Fruit fly (Drosophila melanogaster) whole organism, wandering third instar larva: ENCODE data around the gene mus101.

Experiments
- Abd-B ChIP-seq: fragments of >200 bp; optimal IDR thresholded peaks from 2 replicates; lab custom pipeline; 2017; ENCODE audit warnings: missing biosample characterization, missing genetic modification characterization
- CG32264 ChIP-seq: fragments of 200-800 bp; sonication (Bioruptor generic); optimal IDR thresholded peaks from 2 replicates; lab custom pipeline; 2016; ENCODE audit warnings: missing biosample characterization, missing genetic modification characterization
- CG9705 ChIP-seq: fragments of 200-800 bp; sonication (Bioruptor generic); optimal IDR thresholded peaks from 2 replicates; lab custom pipeline; 2018; ENCODE audit warnings: missing biosample characterization, mild to moderate bottlenecking, missing genetic modification characterization
- CrebA ChIP-seq: fragments of 200-800 bp; sonication (Bioruptor generic); optimal IDR thresholded peaks from 2 replicates; lab custom pipeline; 2016; ENCODE audit warnings: missing biosample characterization, mild to moderate bottlenecking, missing genetic modification characterization, borderline replicate concordance
- Dfd ChIP-seq: fragments of >200 bp; optimal IDR thresholded peaks from 2 replicates; lab custom pipeline; 2017; ENCODE audit warnings: missing biosample characterization, missing genetic modification characterization
- Dif ChIP-seq: fragments of 200-275, 200-300 bp; sonication (Bioruptor generic); optimal IDR thresholded peaks from 2 replicates; lab custom pipeline; 2018; ENCODE audit warnings: missing biosample characterization, missing genetic modification characterization; ENCODE audit not compliant: partially characterized antibody
- GATAd ChIP-seq: sonication (Bioruptor generic); optimal IDR thresholded peaks from 2 replicates; lab custom pipeline; 2016; ENCODE audit warnings: missing biosample characterization, missing genetic modification characterization
- HLH106 ChIP-seq: fragments of 200-800 bp; optimal IDR thresholded peaks from 3 replicates; lab custom pipeline; 2019; ENCODE audit warnings: missing biosample characterization, mild to moderate bottlenecking, missing genetic modification characterization, moderate library complexity
- Hnf4 ChIP-seq: fragments of 200-800 bp; sonication (Bioruptor generic); optimal IDR thresholded peaks from 2 replicates; lab custom pipeline; 2016; ENCODE audit warnings: missing biosample characterization, mild to moderate bottlenecking, missing genetic modification characterization
- Hr78 ChIP-seq: fragments of >200 bp; optimal IDR thresholded peaks from 2 replicates; lab custom pipeline; 2017; ENCODE audit warnings: missing biosample characterization, missing genetic modification characterization
- Hr83 ChIP-seq: fragments of 200-300 bp; sonication (Bioruptor generic); optimal IDR thresholded peaks from 2 replicates; lab custom pipeline; 2016; ENCODE audit warnings: missing biosample characterization, mild to moderate bottlenecking, missing genetic modification characterization, moderate library complexity; ENCODE audit not compliant: poor library complexity, severe bottlenecking
- Jra ChIP-seq: sonication (Bioruptor generic); optimal IDR thresholded peaks from 2 replicates; lab custom pipeline; 2016; ENCODE audit warnings: missing biosample characterization, missing genetic modification characterization
- Mio ChIP-seq: sonication (Bioruptor generic); optimal IDR thresholded peaks from 2 replicates; lab custom pipeline; 2016; ENCODE audit warnings: missing biosample characterization, missing genetic modification characterization
- Myc ChIP-seq: fragments of >200 bp; optimal IDR thresholded peaks from 2 replicates; lab custom pipeline; 2017
- N ChIP-seq: fragments of >200 bp; optimal IDR thresholded peaks from 2 replicates; lab custom pipeline; 2018; ENCODE audit warnings: missing biosample characterization, missing external identifiers, missing genetic modification characterization
- OdsH ChIP-seq: fragments of 200-800 bp; sonication (Bioruptor generic); optimal IDR thresholded peaks from 2 replicates; lab custom pipeline; 2016; ENCODE audit warnings: missing biosample characterization, mild to moderate bottlenecking, missing genetic modification characterization
- Rel ChIP-seq, 2 experiments: fragments of 200-800 bp; sonication (Bioruptor generic) in 1 of 2; optimal IDR thresholded peaks; 2 replicates in 1 of 2; 3 replicates in 1 of 2; lab custom pipeline; 2016 to 2019; ENCODE audit warnings: mild to moderate bottlenecking in 2 of 2, missing biosample characterization in 2 of 2, missing genetic modification characterization in 2 of 2, moderate library complexity in 1 of 2
- Sp1 ChIP-seq: fragments of 200-800 bp; sonication (Bioruptor generic); optimal IDR thresholded peaks from 3 replicates; lab custom pipeline; 2019; ENCODE audit warnings: missing biosample characterization, mild to moderate bottlenecking, missing genetic modification characterization, moderate library complexity
- Vsx2 ChIP-seq: fragments of 200-300, 225-300 bp; sonication (Bioruptor generic); optimal IDR thresholded peaks from 2 replicates; lab custom pipeline; 2018; ENCODE audit warnings: missing biosample characterization, missing genetic modification characterization; ENCODE audit not compliant: partially characterized antibody
- br ChIP-seq: fragments of 200-800 bp; sonication (Bioruptor generic); optimal IDR thresholded peaks from 2 replicates; lab custom pipeline; 2016; ENCODE audit warnings: missing biosample characterization, missing genetic modification characterization
- brk ChIP-seq: fragments of 200-800 bp; sonication (Bioruptor generic); optimal IDR thresholded peaks from 2 replicates; lab custom pipeline; 2016; ENCODE audit warnings: missing biosample characterization, mild to moderate bottlenecking, missing genetic modification characterization
- dl ChIP-seq, 2 experiments: fragments of 175-275, 200-275 bp in 1 of 2; fragments of 200-275 bp in 1 of 2; sonication (Bioruptor generic); optimal IDR thresholded peaks; lab custom pipeline; 2018; ENCODE audit warnings: mild to moderate bottlenecking in 2 of 2, missing biosample characterization in 2 of 2, missing genetic modification characterization in 2 of 2, moderate library complexity in 2 of 2; ENCODE audit not compliant: partially characterized antibody in 2 of 2, insufficient read depth in 1 of 2
- dmrt93B ChIP-seq: fragments of 200-800 bp; sonication (Bioruptor generic); optimal IDR thresholded peaks from 2 replicates; lab custom pipeline; 2018; ENCODE audit warnings: missing biosample characterization, mild to moderate bottlenecking, missing genetic modification characterization
- dsf ChIP-seq: sonication (Bioruptor generic); optimal IDR thresholded peaks from 2 replicates; lab custom pipeline; 2016; ENCODE audit warnings: missing biosample characterization, missing genetic modification characterization, borderline replicate concordance
- ey ChIP-seq: fragments of 200-800 bp; sonication (Bioruptor generic); optimal IDR thresholded peaks from 2 replicates; lab custom pipeline; 2016; ENCODE audit warnings: missing biosample characterization, missing genetic modification characterization
- foxo ChIP-seq, 2 experiments: fragments of 200-800 bp; sonication (Bioruptor generic); optimal IDR thresholded peaks; 2 replicates in 1 of 2; 3 replicates in 1 of 2; lab custom pipeline; 2016 to 2017; ENCODE audit warnings: missing biosample characterization in 2 of 2, missing genetic modification characterization in 2 of 2
- fru ChIP-seq: fragments of 200-800 bp; sonication (Bioruptor generic); optimal IDR thresholded peaks from 3 replicates; lab custom pipeline; 2016; ENCODE audit warnings: missing biosample characterization, mild to moderate bottlenecking, missing genetic modification characterization
- h ChIP-seq: fragments of 200-800 bp; sonication (Bioruptor generic); optimal IDR thresholded peaks from 3 replicates; lab custom pipeline; 2016; ENCODE audit warnings: missing biosample characterization, mild to moderate bottlenecking, missing genetic modification characterization
- jim ChIP-seq: fragments of 175-275, 200-325 bp; sonication (Bioruptor generic); optimal IDR thresholded peaks from 2 replicates; lab custom pipeline; 2016; ENCODE audit warnings: missing biosample characterization, mild to moderate bottlenecking, missing genetic modification characterization
- lola ChIP-seq: fragments of >200 bp; optimal IDR thresholded peaks from 2 replicates; lab custom pipeline; 2017; ENCODE audit warnings: missing biosample characterization, missing genetic modification characterization
- pan ChIP-seq: fragments of >200 bp; optimal IDR thresholded peaks from 2 replicates; lab custom pipeline; 2017
- psq ChIP-seq: fragments of 200-800 bp; sonication (Bioruptor generic); optimal IDR thresholded peaks from 3 replicates; lab custom pipeline; 2017; ENCODE audit warnings: missing biosample characterization, mild to moderate bottlenecking, missing genetic modification characterization, moderate library complexity
- rgr ChIP-seq: fragments of 200-800 bp; sonication (Bioruptor generic); optimal IDR thresholded peaks from 3 replicates; lab custom pipeline; 2016; ENCODE audit warnings: missing biosample characterization, mild to moderate bottlenecking, missing genetic modification characterization
- sage ChIP-seq: fragments of 200-800 bp; sonication (Bioruptor generic); optimal IDR thresholded peaks from 2 replicates; lab custom pipeline; 2016; ENCODE audit warnings: missing biosample characterization, mild to moderate bottlenecking, missing genetic modification characterization
- sv ChIP-seq: fragments of 200-800 bp; sonication (Bioruptor generic); optimal IDR thresholded peaks from 3 replicates; lab custom pipeline; 2016; ENCODE audit warnings: missing biosample characterization, missing genetic modification characterization
- tai ChIP-seq: sonication (Bioruptor generic); optimal IDR thresholded peaks from 2 replicates; lab custom pipeline; 2016; ENCODE audit warnings: missing biosample characterization, missing genetic modification characterization
- usp ChIP-seq: fragments of >200 bp; optimal IDR thresholded peaks from 2 replicates; lab custom pipeline; 2017; ENCODE audit warnings: missing biosample characterization, missing genetic modification characterization
- woc ChIP-seq: sonication (Bioruptor generic); optimal IDR thresholded peaks from 2 replicates; lab custom pipeline; 2016; ENCODE audit warnings: missing biosample characterization, mild to moderate bottlenecking, missing genetic modification characterization

mus101 gene

dm6 chrX:13764397-13765119, 42.5 kb downstream of the mus101 start:
- TF ChIP-seq foxo (GFP tag; optimal IDR thresholded peaks at IDR 0.05; lab: Kevin White, UChicago) (peak in 1 of 2 experiments; percentile 31), h (GFP tag; lab: Kevin White, UChicago) (peak; percentile 34), sv (no peak), lola (GFP tag; lab: Kevin White, UChicago) (no peak), dl (GFP tag; optimal IDR thresholded peaks at IDR 0.05; lab: Kevin White, UChicago; ENCODE audit: insufficient read depth in 1 of 2, partially characterized antibody in 2 of 2) (no peak), pan (lab: Kevin White, UChicago) (no peak), CG32264 (GFP tag; lab: Kevin White, UChicago) (no peak), CrebA (GFP tag; lab: Kevin White, UChicago) (no peak), dsf (no peak), dmrt93B (no peak), Vsx2 (GFP tag; lab: Kevin White, UChicago) (no peak), br (no peak), Rel (GFP tag; optimal IDR thresholded peaks at IDR 0.05; lab: Kevin White, UChicago) (no peak), Rel (tag; optimal IDR thresholded peaks at IDR 0.05; lab: Kevin White, UChicago) (no peak), fru (peak; percentile 37), OdsH (peak; percentile 2), tai (no peak), Hnf4 (GFP tag; lab: Kevin White, UChicago) (no peak), Abd-B (GFP tag; lab: Kevin White, UChicago) (no peak), Hr78 (GFP tag; lab: Kevin White, UChicago) (no peak), rgr (GFP tag; lab: Kevin White, UChicago) (peak; percentile 28), Mio (no peak), psq (GFP tag; lab: Kevin White, UChicago) (peak; percentile 20), GATAd (GFP tag; lab: Kevin White, UChicago) (no peak), CG9705 (GFP tag; lab: Kevin White, UChicago) (no peak), ey (GFP tag; lab: Kevin White, UChicago) (peak; percentile 30), brk (GFP tag; lab: Kevin White, UChicago) (no peak), Myc (lab: Kevin White, UChicago) (no peak), Jra (GFP tag; lab: Kevin White, UChicago) (no peak), jim (GFP tag; lab: Kevin White, UChicago) (no peak), usp (GFP tag; lab: Kevin White, UChicago) (no peak), HLH106 (tag; lab: Kevin White, UChicago) (peak; percentile 3), Dfd (no peak), woc (GFP tag; lab: Kevin White, UChicago) (no peak), N (GFP tag; lab: Kevin White, UChicago) (no peak), Sp1 (GFP tag; lab: Kevin White, UChicago) (peak; percentile 15), sage (GFP tag; lab: Kevin White, UChicago) (no peak), Dif (GFP tag; lab: Kevin White, UChicago) (no peak), Hr83 (no peak)

DNA sequence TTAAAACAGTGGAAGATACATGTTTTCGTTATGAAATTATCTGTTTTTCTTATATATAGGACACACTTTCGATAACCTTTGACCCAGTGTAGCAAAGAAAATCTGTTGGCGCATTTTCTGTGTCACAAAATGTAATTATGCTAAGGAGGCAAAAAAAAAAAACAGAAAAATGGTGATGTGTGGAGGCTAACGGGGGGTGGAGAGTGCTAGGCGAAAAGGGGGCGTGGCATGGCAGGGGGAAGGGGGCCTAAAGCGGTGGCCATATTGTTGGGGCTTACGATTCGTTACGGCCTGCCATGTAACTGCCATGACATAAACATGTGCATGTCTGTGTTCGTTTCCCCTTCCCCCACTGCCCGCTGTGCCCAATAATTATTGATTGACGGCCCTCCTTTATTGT, 43.2 kb downstream of the mus101 start:
- TF ChIP-seq brk (GFP tag; lab: Kevin White, UChicago) (no peak), Hnf4 (GFP tag; lab: Kevin White, UChicago) (no peak), lola (GFP tag; lab: Kevin White, UChicago) (no peak), Vsx2 (GFP tag; lab: Kevin White, UChicago) (no peak), Sp1 (GFP tag; lab: Kevin White, UChicago) (no peak), sv (no peak), Abd-B (GFP tag; lab: Kevin White, UChicago) (no peak), Rel (GFP tag; optimal IDR thresholded peaks at IDR 0.05; lab: Kevin White, UChicago) (no peak), Rel (tag; optimal IDR thresholded peaks at IDR 0.05; lab: Kevin White, UChicago) (no peak), h (GFP tag; lab: Kevin White, UChicago) (no peak), Mio (no peak)
- TF ChIP-seq, all 38 proteins: peak for 0
